Worm (Caenorhabditis elegans): ENCODE data around the gene F32D8.8.

F32D8.8 gene

DNA sequence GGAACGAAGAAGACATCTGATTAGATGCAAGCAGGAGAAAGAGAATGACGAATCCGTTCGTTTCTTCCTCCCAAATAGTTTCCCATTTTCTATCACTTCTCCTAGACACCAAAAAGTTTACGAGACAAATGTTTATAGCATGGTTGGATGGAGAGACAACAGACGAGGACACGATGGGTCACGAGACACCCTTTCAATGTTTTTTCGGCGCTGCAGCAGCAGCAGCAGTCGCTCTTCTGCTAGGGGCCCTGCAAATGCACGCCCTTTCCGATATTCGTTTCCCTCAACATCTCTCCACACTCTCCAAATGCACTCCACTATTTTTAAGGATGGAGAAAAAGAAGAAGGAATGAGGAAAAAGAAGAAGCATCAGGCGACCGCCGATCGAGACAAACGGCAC lies 44.2 kb downstream of the F32D8.8 start:
- TF ChIP-seq unc-130 (tag; optimal IDR thresholded peaks at IDR 0.05) (peak; percentile 76), zag-1 (tag; optimal IDR thresholded peaks at IDR 0.05) (no peak), unc-98 (GFP tag; IDR thresholded peaks at IDR 0.05) (peak; percentile 5; the same call in 1 of the 2 replicates), nhr-19 (GFP tag; conservative IDR thresholded peaks at IDR 0.05) (peak; percentile 87), rnt-1 (tag; optimal IDR thresholded peaks at IDR 0.05) (peak; percentile 88), fkh-10 (GFP tag; optimal IDR thresholded peaks at IDR 0.05) (peak; percentile 89), blmp-1 (tag; optimal IDR thresholded peaks at IDR 0.05) (peak; percentile 36), dpl-1 (GFP tag; optimal IDR thresholded peaks at IDR 0.05) (peak in 2 of 3 experiments; percentile 28 to 33), unc-30 (tag; optimal IDR thresholded peaks at IDR 0.05) (no peak), ama-1 (optimal IDR thresholded peaks at IDR 0.05) (no peak), hlh-4 (tag; optimal IDR thresholded peaks at IDR 0.05) (no peak), egl-27 (tag; optimal IDR thresholded peaks at IDR 0.05) (peak in 1 of 2 experiments; percentile 24), pag-3 (tag; optimal IDR thresholded peaks at IDR 0.05; ENCODE audit: borderline replicate concordance, insufficient read depth) (peak; percentile 34), sup-37 (GFP tag; optimal IDR thresholded peaks at IDR 0.05) (peak; percentile 73), unc-62 (GFP tag; optimal IDR thresholded peaks at IDR 0.05) (no peak), mab-9 (GFP tag; IDR thresholded peaks at IDR 0.05) (no peak), lsy-2 (tag; optimal IDR thresholded peaks at IDR 0.05) (peak; percentile 75 to 79), aha-1 (tag; optimal IDR thresholded peaks at IDR 0.05) (no peak), sptf-1 (tag; optimal IDR thresholded peaks at IDR 0.05) (no peak), snpc-4 (tag; optimal IDR thresholded peaks at IDR 0.05) (peak; percentile 44), elt-2 (tag; optimal IDR thresholded peaks at IDR 0.05) (peak; percentile 11), nhr-47 (tag; optimal IDR thresholded peaks at IDR 0.05) (peak; percentile 89), zip-4 (GFP tag; optimal IDR thresholded peaks at IDR 0.05) (peak; percentile 47), lin-35 (GFP tag; optimal IDR thresholded peaks at IDR 0.05) (peak; percentile 39 to 42), jun-1 (tag; optimal IDR thresholded peaks at IDR 0.05) (peak; percentile 59), C34B4.2 (tag; optimal IDR thresholded peaks at IDR 0.05) (no peak), lir-3 (tag; optimal IDR thresholded peaks at IDR 0.05; ENCODE audit: poor library complexity) (peak; percentile 80), hlh-17 (GFP tag; optimal IDR thresholded peaks at IDR 0.05; ENCODE audit: borderline replicate concordance) (no peak), fkh-4 (tag; optimal IDR thresholded peaks at IDR 0.05; ENCODE audit: borderline replicate concordance) (peak; percentile 51), nhr-71 (tag; optimal IDR thresholded peaks at IDR 0.05) (peak; percentile 96), vab-15 (tag; optimal IDR thresholded peaks at IDR 0.05) (no peak), tbx-2 (tag; optimal IDR thresholded peaks at IDR 0.05) (peak; percentile 92), tlp-1 (tag; optimal IDR thresholded peaks at IDR 0.05) (no peak), ceh-63 (GFP tag; optimal IDR thresholded peaks at IDR 0.05) (peak; percentile 61), dsc-1 (tag; optimal IDR thresholded peaks at IDR 0.05) (peak; percentile 82), nhr-76 (tag; optimal IDR thresholded peaks at IDR 0.05) (no peak), fkh-8 (tag; optimal IDR thresholded peaks at IDR 0.05) (peak; percentile 60), mdl-1 (tag; optimal IDR thresholded peaks at IDR 0.05) (peak; percentile 3 to 91), mef-2 (tag; optimal IDR thresholded peaks at IDR 0.05) (peak; percentile 78), sox-4 (tag; optimal IDR thresholded peaks at IDR 0.05) (peak; percentile 13), alr-1 (tag; optimal IDR thresholded peaks at IDR 0.05; ENCODE audit: borderline replicate concordance) (no peak), ces-1 (GFP tag; optimal IDR thresholded peaks at IDR 0.05) (no peak), nhr-12 (tag; optimal IDR thresholded peaks at IDR 0.05) (no peak), C16A3.4 (tag; optimal IDR thresholded peaks at IDR 0.05) (peak; percentile 58), nhr-90 (tag; optimal IDR thresholded peaks at IDR 0.05; ENCODE audit: poor library complexity) (peak; percentile 31), lin-39 (tag; optimal IDR thresholded peaks at IDR 0.05) (peak; percentile 68), ceh-88 (GFP tag; IDR thresholded peaks at IDR 0.05) (no peak), nhr-84 (tag; optimal IDR thresholded peaks at IDR 0.05) (no peak), F16B12.6 (tag; optimal IDR thresholded peaks at IDR 0.05) (no peak), nhr-77 (tag; optimal IDR thresholded peaks at IDR 0.05) (no peak), egl-13 (tag; optimal IDR thresholded peaks at IDR 0.05) (peak; percentile 84), ceh-8 (GFP tag; optimal IDR thresholded peaks at IDR 0.05) (peak; percentile 31)
